Fruit fly (Drosophila melanogaster) whole organism, prepupa: ENCODE measurements around the gene RpL36.

Experiments used
- CG10669 ChIP-seq: fragments of 200-800 bp; sonication (Bioruptor generic); optimal IDR thresholded peaks from 3 replicates; lab custom pipeline; 2018; ENCODE audit warnings: missing biosample characterization, mild to moderate bottlenecking, missing genetic modification characterization, moderate library complexity
- CG4318 ChIP-seq: fragments of 200-800 bp; sonication (Bioruptor generic); optimal IDR thresholded peaks from 3 replicates; lab custom pipeline; 2017; ENCODE audit warnings: missing biosample characterization, mild to moderate bottlenecking, missing genetic modification characterization
- CG6854 ChIP-seq: fragments of 200-800 bp; sonication (Bioruptor generic); optimal IDR thresholded peaks from 2 replicates; lab custom pipeline; 2017; ENCODE audit warnings: missing biosample characterization, mild to moderate bottlenecking, missing genetic modification characterization
- CG8632 ChIP-seq: fragments of 200-800 bp; sonication (Bioruptor generic); optimal IDR thresholded peaks from 3 replicates; lab custom pipeline; 2016; ENCODE audit warnings: missing biosample characterization, missing genetic modification characterization
- Ets96B ChIP-seq: fragments of 200-800 bp; optimal IDR thresholded peaks from 2 replicates; lab custom pipeline; 2019; ENCODE audit warnings: missing biosample characterization, mild to moderate bottlenecking, missing genetic modification characterization, moderate library complexity
- Hr39 ChIP-seq: fragments of 200-800 bp; sonication (Bioruptor generic); optimal IDR thresholded peaks from 2 replicates; lab custom pipeline; 2016; ENCODE audit warnings: missing biosample characterization, missing genetic modification characterization
- Hr4 ChIP-seq: fragments of 200-800 bp; sonication (Bioruptor generic); optimal IDR thresholded peaks from 3 replicates; lab custom pipeline; 2016; ENCODE audit warnings: missing biosample characterization, missing genetic modification characterization
- spab ChIP-seq: fragments of 200-800 bp; sonication (Bioruptor generic); optimal IDR thresholded peaks from 2 replicates; lab custom pipeline; 2017; ENCODE audit warnings: missing biosample characterization, mild to moderate bottlenecking, missing genetic modification characterization, missing genetic modification reagents
- svp ChIP-seq: fragments of 200-800 bp; sonication (Bioruptor generic); peaks from one replicate; lab custom pipeline; 2016; ENCODE audit warnings: missing biosample characterization, missing genetic modification characterization
- vri ChIP-seq: fragments of 200-800 bp; sonication (Bioruptor generic); optimal IDR thresholded peaks from 3 replicates; lab custom pipeline; 2016; ENCODE audit warnings: missing biosample characterization, mild to moderate bottlenecking, missing genetic modification characterization

dm6 chrX:623357-623756 lies 5.9 kb downstream of the RpL36 start, which contains the start of gene CG13369:
- TF ChIP-seq Hr4 (no peak), CG6854 (GFP tag; lab: Kevin White, UChicago) (no peak), svp (GFP tag; lab: Kevin White, UChicago) (no peak), CG10669 (GFP tag; lab: Kevin White, UChicago) (no peak), Ets96B (tag; lab: Kevin White, UChicago) (no peak), CG8632 (GFP tag; lab: Kevin White, UChicago) (no peak), Hr39 (GFP tag; lab: Kevin White, UChicago) (no peak), CG4318 (GFP tag; lab: Kevin White, UChicago) (no peak), spab (GFP tag; lab: Kevin White, UChicago) (no peak), vri (GFP tag; lab: Kevin White, UChicago) (no peak)
